Worm (Caenorhabditis elegans) whole organism, L2 larva: ENCODE results near the gene srt-5.

Experiments
- C34F6.9 ChIP-seq: fragments of 150-350 bp; optimal IDR thresholded peaks from 2 replicates; lab custom pipeline; 2014; ENCODE audit warnings: missing biosample characterization, missing genetic modification characterization
- R02D3.7 ChIP-seq: fragments of 150-350 bp; optimal IDR thresholded peaks from 2 replicates; lab custom pipeline; 2014; ENCODE audit warnings: missing biosample characterization, missing genetic modification characterization
- Y55F3AM.14 ChIP-seq: fragments of 200-800 bp; sonication (Bioruptor generic); optimal IDR thresholded peaks from 2 replicates; lab custom pipeline; 2018; ENCODE audit warnings: mild to moderate bottlenecking, missing genetic modification characterization, missing compliant biosample characterization
- ZK546.5 ChIP-seq: sonication (generic microtip); optimal IDR thresholded peaks from 2 replicates; lab custom pipeline; 2017; ENCODE audit warnings: missing biosample characterization, missing genetic modification characterization
- alr-1 ChIP-seq: fragments of 150-350 bp; optimal IDR thresholded peaks from 2 replicates; lab custom pipeline; 2014; ENCODE audit warnings: missing biosample characterization, missing genetic modification characterization
- aly-2 ChIP-seq: fragments of 150-350 bp; optimal IDR thresholded peaks from 2 replicates; lab custom pipeline; 2014; ENCODE audit warnings: missing biosample characterization, missing genetic modification characterization
- ama-1 ChIP-seq: fragments of 150-350 bp; optimal IDR thresholded peaks from 2 replicates; lab custom pipeline; 2018; ENCODE audit warnings: inconsistent platforms
- blmp-1 ChIP-seq: sonication (generic microtip); optimal IDR thresholded peaks from 2 replicates; lab custom pipeline; 2017; ENCODE audit warnings: missing genetic modification characterization, mild to moderate bottlenecking, missing compliant biosample characterization, antibody characterized with exemption, moderate library complexity; ENCODE audit not compliant: insufficient read depth
- ceh-16 ChIP-seq: fragments of 150-350 bp; optimal IDR thresholded peaks from 2 replicates; lab custom pipeline; 2014; ENCODE audit warnings: missing biosample characterization, missing genetic modification characterization
- ceh-82 ChIP-seq: fragments of 150-350 bp; optimal IDR thresholded peaks from 2 replicates; lab custom pipeline; 2014; ENCODE audit warnings: missing biosample characterization, missing genetic modification characterization
- dmd-4 ChIP-seq: sonication (generic microtip); optimal IDR thresholded peaks from 2 replicates; lab custom pipeline; 2017; ENCODE audit warnings: missing biosample characterization, missing genetic modification characterization
- egl-27 ChIP-seq: sonication (generic microtip); optimal IDR thresholded peaks from 3 replicates; lab custom pipeline; 2017; ENCODE audit warnings: missing biosample characterization, missing genetic modification reagents, missing genetic modification characterization
- fos-1 ChIP-seq: fragments of 150-350 bp; optimal IDR thresholded peaks from 2 replicates; lab custom pipeline; 2014; ENCODE audit warnings: missing biosample characterization, missing genetic modification characterization
- gmeb-1 ChIP-seq: fragments of 150-350 bp; optimal IDR thresholded peaks from 2 replicates; lab custom pipeline; 2014; ENCODE audit warnings: missing biosample characterization, missing genetic modification characterization
- lin-11 ChIP-seq: fragments of 150-350 bp; sonication (generic microtip); optimal IDR thresholded peaks from 2 replicates; lab custom pipeline; 2014; ENCODE audit warnings: missing biosample characterization, missing genetic modification characterization, inconsistent platforms, mixed read lengths
- lin-13 ChIP-seq: fragments of 150-350 bp; optimal IDR thresholded peaks from 2 replicates; lab custom pipeline; 2014; ENCODE audit warnings: missing biosample characterization, missing genetic modification reagents, missing genetic modification characterization
- lin-39 ChIP-seq: fragments of 150-350 bp; optimal IDR thresholded peaks from 2 replicates; lab custom pipeline; 2014; ENCODE audit warnings: missing biosample characterization, missing genetic modification reagents, missing genetic modification characterization
- mdl-1 ChIP-seq, 2 experiments: fragments of 150-350 bp in 1 of 2; sonication (generic microtip) in 1 of 2; optimal IDR thresholded peaks; 2 replicates each; lab custom pipeline; 2017; ENCODE audit warnings: missing biosample characterization in 2 of 2, missing genetic modification characterization in 2 of 2
- nhr-10 ChIP-seq: sonication (generic microtip); optimal IDR thresholded peaks from 2 replicates; lab custom pipeline; 2017; ENCODE audit warnings: missing biosample characterization, missing genetic modification characterization
- nhr-11 ChIP-seq: fragments of 150-350 bp; optimal IDR thresholded peaks from 2 replicates; lab custom pipeline; 2014; ENCODE audit warnings: missing biosample characterization, missing genetic modification characterization
- nhr-12 ChIP-seq: fragments of 150-350 bp; optimal IDR thresholded peaks from 2 replicates; lab custom pipeline; 2014; ENCODE audit warnings: missing biosample characterization, missing genetic modification characterization
- nhr-129 ChIP-seq: fragments of 150-350 bp; optimal IDR thresholded peaks from 2 replicates; lab custom pipeline; 2014; ENCODE audit warnings: missing biosample characterization, missing genetic modification characterization
- nhr-21 ChIP-seq: fragments of 150-350 bp; optimal IDR thresholded peaks from 2 replicates; lab custom pipeline; 2014; ENCODE audit warnings: missing biosample characterization, missing genetic modification characterization
- nhr-23 ChIP-seq: fragments of 150-350 bp; optimal IDR thresholded peaks from 2 replicates; lab custom pipeline; 2014; ENCODE audit warnings: missing biosample characterization, missing genetic modification reagents, missing genetic modification characterization
- nhr-237 ChIP-seq: fragments of 150-350 bp; optimal IDR thresholded peaks from 2 replicates; lab custom pipeline; 2014; ENCODE audit warnings: missing biosample characterization, missing genetic modification characterization
- nhr-25 ChIP-seq: fragments of 150-350 bp; sonication (generic microtip); optimal IDR thresholded peaks from 3 replicates; lab custom pipeline; 2014; ENCODE audit warnings: missing biosample characterization, missing genetic modification characterization
- nhr-6 ChIP-seq: fragments of 150-350 bp; optimal IDR thresholded peaks from 2 replicates; lab custom pipeline; 2014; ENCODE audit warnings: missing biosample characterization, missing genetic modification characterization
- nhr-77 ChIP-seq: fragments of 150-350 bp; optimal IDR thresholded peaks from 2 replicates; lab custom pipeline; 2014; ENCODE audit warnings: missing biosample characterization, missing genetic modification characterization
- peb-1 ChIP-seq: fragments of 150-350 bp; optimal IDR thresholded peaks from 2 replicates; lab custom pipeline; 2014; ENCODE audit warnings: missing biosample characterization, missing genetic modification characterization
- sem-4 ChIP-seq: fragments of 150-350 bp; optimal IDR thresholded peaks from 2 replicates; lab custom pipeline; 2014; ENCODE audit warnings: missing biosample characterization, missing genetic modification reagents, missing genetic modification characterization
- skn-1 ChIP-seq: sonication (generic microtip); optimal IDR thresholded peaks from 2 replicates; lab custom pipeline; 2017; ENCODE audit warnings: missing biosample characterization, missing genetic modification characterization
- sma-3 ChIP-seq: sonication (generic microtip); optimal IDR thresholded peaks from 2 replicates; lab custom pipeline; 2016; ENCODE audit warnings: missing genetic modification reagents, missing genetic modification characterization, missing compliant biosample characterization
- snpc-4 ChIP-seq: fragments of 150-350 bp; optimal IDR thresholded peaks from 2 replicates; lab custom pipeline; 2014; ENCODE audit warnings: missing biosample characterization, missing genetic modification characterization
- unc-39 ChIP-seq: fragments of 150-350 bp; optimal IDR thresholded peaks from 2 replicates; lab custom pipeline; 2014; ENCODE audit warnings: missing biosample characterization, missing genetic modification characterization
- unc-55 ChIP-seq: fragments of 150-350 bp; sonication (generic microtip); optimal IDR thresholded peaks from 3 replicates; lab custom pipeline; 2014; ENCODE audit warnings: missing biosample characterization, missing genetic modification reagents, missing genetic modification characterization
- unc-62 ChIP-seq: fragments of 150-350 bp; optimal IDR thresholded peaks from 2 replicates; lab custom pipeline; 2014; ENCODE audit warnings: missing biosample characterization, missing genetic modification reagents, missing genetic modification characterization
- zag-1 ChIP-seq: fragments of 150-350 bp; optimal IDR thresholded peaks from 2 replicates; lab custom pipeline; 2014; ENCODE audit warnings: missing biosample characterization, missing genetic modification characterization
- ztf-11 ChIP-seq: sonication (generic microtip); optimal IDR thresholded peaks from 2 replicates; lab custom pipeline; 2017; ENCODE audit warnings: missing biosample characterization, missing genetic modification characterization
- ztf-4 ChIP-seq: fragments of 150-350 bp; optimal IDR thresholded peaks from 2 replicates; lab custom pipeline; 2014; ENCODE audit warnings: missing biosample characterization, missing genetic modification characterization

The srt-5 gene

DNA sequence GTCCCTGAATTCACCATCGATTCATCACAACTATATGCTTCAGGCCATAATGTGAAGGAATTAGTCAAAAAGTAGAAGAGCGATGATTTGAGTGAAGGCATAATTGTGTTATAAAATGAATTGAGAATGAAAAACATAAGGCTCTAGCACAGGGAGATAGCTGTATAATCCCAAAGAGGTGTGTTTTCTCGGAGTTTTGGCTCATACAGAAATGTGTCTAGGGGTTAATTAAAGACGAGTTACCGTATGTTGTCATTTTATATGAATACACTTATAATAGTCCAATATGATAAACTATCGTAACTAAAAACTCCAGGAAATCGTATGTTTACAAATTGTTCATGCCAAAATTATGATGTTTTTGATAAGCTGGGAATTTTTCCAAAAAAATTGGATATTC lies at the start of gene srt-5:
Gene srt-5, minus strand, starts transcription at position 101 of the 400 bp plus-strand sequence.
- TF ChIP-seq nhr-23 = no peak
- TF ChIP-seq peb-1 (tag; lab: Kevin White, UChicago) = no peak
- no peak for TF ChIP-seq gmeb-1 (tag; lab: Kevin White, UChicago)
- no peak for TF ChIP-seq dmd-4 (tag; lab: Kevin White, UChicago)
- no peak for TF ChIP-seq unc-55 (GFP tag; lab: Kevin White, UChicago)
- no peak for TF ChIP-seq nhr-10 (tag; lab: Kevin White, UChicago)
- no peak for TF ChIP-seq nhr-21 (tag; lab: Kevin White, UChicago)
- TF ChIP-seq skn-1 (tag; lab: Kevin White, UChicago) = no peak
- no peak for TF ChIP-seq nhr-237 (tag; lab: Kevin White, UChicago)
- TF ChIP-seq nhr-25 (tag; lab: Kevin White, UChicago) = no peak
- no peak for TF ChIP-seq sma-3 (GFP tag; lab: Kevin White, UChicago)
- TF ChIP-seq nhr-129 = no peak
- TF ChIP-seq sem-4 (tag; lab: Kevin White, UChicago) = no peak
- TF ChIP-seq mdl-1 (tag; optimal IDR thresholded peaks at IDR 0.05; lab: Kevin White, UChicago) = no peak
- TF ChIP-seq aly-2 (tag; lab: Kevin White, UChicago) = no peak
- no peak for TF ChIP-seq nhr-12 (tag; lab: Kevin White, UChicago)
- TF ChIP-seq unc-62 = no peak

DNA sequence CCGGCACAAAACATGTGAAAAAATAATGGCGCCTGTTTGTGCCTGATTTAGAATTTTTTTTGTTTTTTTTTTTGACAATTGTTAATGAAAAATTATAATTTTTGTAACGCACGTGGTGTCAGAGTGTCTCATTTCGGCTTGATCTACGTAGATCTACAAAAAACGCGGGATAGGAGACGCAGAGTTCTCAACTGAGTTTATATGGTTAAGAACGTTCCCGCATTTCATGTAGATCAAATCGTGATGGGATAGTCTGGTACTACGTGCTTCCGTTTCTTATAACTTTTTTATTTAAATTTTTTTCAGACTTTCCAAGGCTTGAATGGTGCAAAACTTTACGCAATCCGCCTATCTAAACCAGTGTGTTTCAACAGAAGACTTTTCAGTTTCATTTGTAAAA lies 48.1 kb upstream of the srt-5 start, which contains the start of gene tat-6:
Gene tat-6, plus strand, starts transcription at position 301 of the 400 bp plus-strand sequence.
- TF ChIP-seq mdl-1 (tag; optimal IDR thresholded peaks at IDR 0.05; lab: Kevin White, UChicago) = no peak
- no peak for TF ChIP-seq egl-27 (tag; lab: Kevin White, UChicago)
- no peak for TF ChIP-seq snpc-4 (tag; lab: Kevin White, UChicago)
- no peak for TF ChIP-seq C34F6.9 (tag; lab: Kevin White, UChicago)
- no peak for TF ChIP-seq ztf-4 (tag; lab: Kevin White, UChicago)
- no peak for TF ChIP-seq aly-2 (tag; lab: Kevin White, UChicago)
- no peak for TF ChIP-seq Y55F3AM.14 (GFP tag; lab: Kevin White, UChicago)
- no peak for TF ChIP-seq alr-1 (tag; lab: Kevin White, UChicago)
- no peak for TF ChIP-seq unc-55 (GFP tag; lab: Kevin White, UChicago)
- no peak for TF ChIP-seq ceh-82 (tag; lab: Kevin White, UChicago)
- TF ChIP-seq lin-11 (tag; lab: Kevin White, UChicago) = no peak
- no peak for TF ChIP-seq ceh-16 (tag; lab: Kevin White, UChicago)
- TF ChIP-seq nhr-6 (tag; lab: Kevin White, UChicago) = no peak
- TF ChIP-seq nhr-77 (tag; lab: Kevin White, UChicago) = no peak
- no peak for TF ChIP-seq lin-13
- no peak for TF ChIP-seq sma-3 (GFP tag; lab: Kevin White, UChicago)
- TF ChIP-seq nhr-237 (tag; lab: Kevin White, UChicago) = no peak
- TF ChIP-seq lin-39 = no peak
- no peak for TF ChIP-seq nhr-11 (tag; lab: Kevin White, UChicago)
- TF ChIP-seq zag-1 (tag; lab: Kevin White, UChicago) = no peak

DNA sequence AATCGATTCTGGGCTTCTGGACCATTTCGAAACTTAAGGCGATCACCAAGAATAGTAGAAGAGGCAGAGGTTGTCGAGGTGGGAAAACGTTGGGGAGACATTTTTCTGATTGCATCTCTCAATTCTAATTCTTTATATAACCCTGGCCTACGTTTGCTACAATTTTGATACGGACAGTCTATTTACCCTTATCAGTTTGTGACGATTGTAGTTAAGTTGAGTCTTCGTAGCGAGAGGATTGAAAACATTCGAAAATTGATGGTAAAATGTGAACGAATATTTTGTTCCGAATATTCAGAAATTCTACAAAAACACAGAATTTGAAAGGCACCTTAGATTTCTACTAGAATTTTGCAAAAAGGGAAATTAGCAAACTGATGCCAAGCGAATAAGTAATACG lies 47.0 kb upstream of the srt-5 start, which contains the start of gene Y73C8C.10:
Gene Y73C8C.10, minus strand, starts transcription at position 101 of the 400 bp plus-strand sequence.
- TF ChIP-seq R02D3.7 (no peak), fos-1 (tag; lab: Kevin White, UChicago) (no peak), nhr-23 (no peak), blmp-1 (tag; lab: Kevin White, UChicago) (no peak), zag-1 (tag; lab: Kevin White, UChicago) (no peak), unc-39 (tag; lab: Kevin White, UChicago) (no peak), ama-1 (lab: Kevin White, UChicago) (no peak), sma-3 (GFP tag; lab: Kevin White, UChicago) (no peak), skn-1 (tag; lab: Kevin White, UChicago) (no peak), lin-13 (no peak), peb-1 (tag; lab: Kevin White, UChicago) (no peak), ztf-11 (tag; lab: Kevin White, UChicago) (no peak)

DNA sequence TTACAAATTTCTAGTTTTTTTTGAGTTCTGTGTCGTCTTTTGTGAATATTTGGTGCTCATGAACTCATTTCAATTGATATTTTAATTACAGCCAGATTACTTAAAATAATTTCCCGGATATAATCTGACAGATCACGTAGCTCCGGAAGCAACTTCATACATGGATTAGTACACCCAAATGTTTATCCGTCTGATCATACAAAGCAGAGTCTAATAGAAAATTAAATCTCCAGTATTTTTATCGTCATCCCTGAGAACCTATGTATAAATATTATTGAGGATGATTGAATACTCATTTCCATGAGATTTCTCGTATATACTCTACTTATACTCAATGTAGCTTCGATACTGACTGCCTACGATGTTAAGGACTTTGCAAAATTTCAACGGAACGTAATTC lies 44.2 kb upstream of the srt-5 start, which contains the start of gene Y73C8C.12:
Gene Y73C8C.12, plus strand, starts transcription at position 301 of the 400 bp plus-strand sequence.
- no peak for TF ChIP-seq ztf-4 (tag; lab: Kevin White, UChicago)
- no peak for TF ChIP-seq mdl-1 (tag; optimal IDR thresholded peaks at IDR 0.05; lab: Kevin White, UChicago)
- TF ChIP-seq ztf-11 (tag; lab: Kevin White, UChicago) = no peak
- TF ChIP-seq blmp-1 (tag; lab: Kevin White, UChicago) = no peak
- TF ChIP-seq ZK546.5 = no peak
- TF ChIP-seq R02D3.7 = no peak
